Worm (Caenorhabditis elegans) whole organism, young adult: ENCODE results near the gene K03H1.11.

Source experiments
- attf-6 ChIP-seq: fragments of 200-800 bp; sonication (Bioruptor generic); IDR thresholded peaks from 2 replicates; pipeline ENCODE4 v1.3.6; 2022; ENCODE audit warnings: missing genetic modification reagents, missing genetic modification characterization, missing compliant biosample characterization
- fkh-3 ChIP-seq: sonication (generic microtip); optimal IDR thresholded peaks from 2 replicates; lab custom pipeline; 2016; ENCODE audit warnings: mild to moderate bottlenecking, missing genetic modification characterization, missing compliant biosample characterization
- sea-2 ChIP-seq: fragments of 200-800 bp; sonication (Bioruptor generic); IDR thresholded peaks from 2 replicates; pipeline ENCODE4 v1.3.6; 2022; ENCODE audit warnings: missing genetic modification characterization, missing compliant biosample characterization
- snpc-4 ChIP-seq, 5 experiments: fragments of 150-350 bp in 1 of 5; sonication (generic microtip) in 4 of 5; optimal IDR thresholded peaks; 2 replicates each; lab custom pipeline; 2014 to 2018; ENCODE audit warnings: missing genetic modification characterization in 5 of 5, missing biosample characterization in 3 of 5, antibody characterized with exemption in 2 of 5, mild to moderate bottlenecking in 2 of 5, missing compliant biosample characterization in 2 of 5, missing genotype in 2 of 5, moderate library complexity in 2 of 5, missing genetic modification reagents in 1 of 5
- unc-62 ChIP-seq: fragments of 150-350 bp; optimal IDR thresholded peaks from 2 replicates; lab custom pipeline; 2014; ENCODE audit warnings: missing biosample characterization, missing genetic modification reagents, missing genetic modification characterization

- TF ChIP-seq unc-62 (GFP tag; lab: Kevin White, UChicago), result no peak
- no peak for TF ChIP-seq sea-2 (GFP tag; lab: Robert Waterston, UW)
- no peak for TF ChIP-seq snpc-4 (GFP tag; optimal IDR thresholded peaks at IDR 0.05; lab: Kevin White, UChicago)
- no peak for TF ChIP-seq snpc-4 (tag; optimal IDR thresholded peaks at IDR 0.05; lab: Kevin White, UChicago)
- no peak for TF ChIP-seq attf-6 (GFP tag; lab: Robert Waterston, UW)
- no peak for TF ChIP-seq fkh-3 (tag; lab: Kevin White, UChicago)
These were observed 1.5 kb downstream of the K03H1.11 start, which contains the start of gene K03H1.13 for ce11 chrIII:9950244-9950643.
